Worm (Caenorhabditis elegans) whole organism, L2 larva: Measurements from ENCODE around the gene spig-3.

Source experiments
- R02D3.7 ChIP-seq: fragments of 150-350 bp; optimal IDR thresholded peaks from 2 replicates; lab custom pipeline; 2014; ENCODE audit warnings: missing biosample characterization, missing genetic modification characterization
- Y55F3AM.14 ChIP-seq: fragments of 200-800 bp; sonication (Bioruptor generic); optimal IDR thresholded peaks from 2 replicates; lab custom pipeline; 2018; ENCODE audit warnings: mild to moderate bottlenecking, missing genetic modification characterization, missing compliant biosample characterization
- ZK546.5 ChIP-seq: sonication (generic microtip); optimal IDR thresholded peaks from 2 replicates; lab custom pipeline; 2017; ENCODE audit warnings: missing biosample characterization, missing genetic modification characterization
- alr-1 ChIP-seq: fragments of 150-350 bp; optimal IDR thresholded peaks from 2 replicates; lab custom pipeline; 2014; ENCODE audit warnings: missing biosample characterization, missing genetic modification characterization
- ama-1 ChIP-seq: fragments of 150-350 bp; optimal IDR thresholded peaks from 2 replicates; lab custom pipeline; 2018; ENCODE audit warnings: inconsistent platforms
- ceh-16 ChIP-seq: fragments of 150-350 bp; optimal IDR thresholded peaks from 2 replicates; lab custom pipeline; 2014; ENCODE audit warnings: missing biosample characterization, missing genetic modification characterization
- ceh-82 ChIP-seq: fragments of 150-350 bp; optimal IDR thresholded peaks from 2 replicates; lab custom pipeline; 2014; ENCODE audit warnings: missing biosample characterization, missing genetic modification characterization
- crh-2 ChIP-seq: sonication (generic microtip); optimal IDR thresholded peaks from 2 replicates; lab custom pipeline; 2017; ENCODE audit warnings: missing biosample characterization, missing genetic modification characterization
- dmd-4 ChIP-seq: sonication (generic microtip); optimal IDR thresholded peaks from 2 replicates; lab custom pipeline; 2017; ENCODE audit warnings: missing biosample characterization, missing genetic modification characterization
- elt-1 ChIP-seq: fragments of 150-350 bp; optimal IDR thresholded peaks from 2 replicates; lab custom pipeline; 2014; ENCODE audit warnings: missing biosample characterization, missing genetic modification characterization
- elt-3 ChIP-seq: sonication (generic microtip); optimal IDR thresholded peaks from 2 replicates; lab custom pipeline; 2017; ENCODE audit warnings: missing biosample characterization, missing genetic modification characterization
- fos-1 ChIP-seq: fragments of 150-350 bp; optimal IDR thresholded peaks from 2 replicates; lab custom pipeline; 2014; ENCODE audit warnings: missing biosample characterization, missing genetic modification characterization
- gmeb-1 ChIP-seq: fragments of 150-350 bp; optimal IDR thresholded peaks from 2 replicates; lab custom pipeline; 2014; ENCODE audit warnings: missing biosample characterization, missing genetic modification characterization
- lin-13 ChIP-seq: fragments of 150-350 bp; optimal IDR thresholded peaks from 2 replicates; lab custom pipeline; 2014; ENCODE audit warnings: missing biosample characterization, missing genetic modification reagents, missing genetic modification characterization
- lsy-2 ChIP-seq, 2 experiments: fragments of 150-350 bp in 1 of 2; sonication (generic microtip) in 1 of 2; optimal IDR thresholded peaks; 2 replicates each; lab custom pipeline; 2014 to 2017; ENCODE audit warnings: missing biosample characterization in 2 of 2, missing genetic modification characterization in 2 of 2
- mab-5 ChIP-seq: fragments of 150-350 bp; optimal IDR thresholded peaks from 2 replicates; lab custom pipeline; 2014; ENCODE audit warnings: missing biosample characterization, missing genetic modification characterization
- mbf-1 ChIP-seq: sonication (generic microtip); optimal IDR thresholded peaks from 2 replicates; lab custom pipeline; 2017; ENCODE audit warnings: missing biosample characterization, missing genetic modification characterization
- mdl-1 ChIP-seq, 2 experiments: fragments of 150-350 bp in 1 of 2; sonication (generic microtip) in 1 of 2; optimal IDR thresholded peaks; 2 replicates each; lab custom pipeline; 2017; ENCODE audit warnings: missing biosample characterization in 2 of 2, missing genetic modification characterization in 2 of 2
- nhr-10 ChIP-seq: sonication (generic microtip); optimal IDR thresholded peaks from 2 replicates; lab custom pipeline; 2017; ENCODE audit warnings: missing biosample characterization, missing genetic modification characterization
- nhr-11 ChIP-seq: fragments of 150-350 bp; optimal IDR thresholded peaks from 2 replicates; lab custom pipeline; 2014; ENCODE audit warnings: missing biosample characterization, missing genetic modification characterization
- nhr-12 ChIP-seq: fragments of 150-350 bp; optimal IDR thresholded peaks from 2 replicates; lab custom pipeline; 2014; ENCODE audit warnings: missing biosample characterization, missing genetic modification characterization
- nhr-129 ChIP-seq: fragments of 150-350 bp; optimal IDR thresholded peaks from 2 replicates; lab custom pipeline; 2014; ENCODE audit warnings: missing biosample characterization, missing genetic modification characterization
- nhr-21 ChIP-seq: fragments of 150-350 bp; optimal IDR thresholded peaks from 2 replicates; lab custom pipeline; 2014; ENCODE audit warnings: missing biosample characterization, missing genetic modification characterization
- nhr-237 ChIP-seq: fragments of 150-350 bp; optimal IDR thresholded peaks from 2 replicates; lab custom pipeline; 2014; ENCODE audit warnings: missing biosample characterization, missing genetic modification characterization
- nhr-25 ChIP-seq: fragments of 150-350 bp; sonication (generic microtip); optimal IDR thresholded peaks from 3 replicates; lab custom pipeline; 2014; ENCODE audit warnings: missing biosample characterization, missing genetic modification characterization
- sem-4 ChIP-seq: fragments of 150-350 bp; optimal IDR thresholded peaks from 2 replicates; lab custom pipeline; 2014; ENCODE audit warnings: missing biosample characterization, missing genetic modification reagents, missing genetic modification characterization
- skn-1 ChIP-seq: sonication (generic microtip); optimal IDR thresholded peaks from 2 replicates; lab custom pipeline; 2017; ENCODE audit warnings: missing biosample characterization, missing genetic modification characterization
- snpc-4 ChIP-seq: fragments of 150-350 bp; optimal IDR thresholded peaks from 2 replicates; lab custom pipeline; 2014; ENCODE audit warnings: missing biosample characterization, missing genetic modification characterization
- unc-55 ChIP-seq: fragments of 150-350 bp; sonication (generic microtip); optimal IDR thresholded peaks from 3 replicates; lab custom pipeline; 2014; ENCODE audit warnings: missing biosample characterization, missing genetic modification reagents, missing genetic modification characterization
- ztf-1 ChIP-seq: fragments of 200-800 bp; sonication (Bioruptor generic); conservative IDR thresholded peaks from 2 replicates; pipeline ENCODE4 v1.3.6; 2022; ENCODE audit warnings: missing genetic modification characterization, missing compliant biosample characterization
- ztf-11 ChIP-seq: sonication (generic microtip); optimal IDR thresholded peaks from 2 replicates; lab custom pipeline; 2017; ENCODE audit warnings: missing biosample characterization, missing genetic modification characterization
- ztf-4 ChIP-seq: fragments of 150-350 bp; optimal IDR thresholded peaks from 2 replicates; lab custom pipeline; 2014; ENCODE audit warnings: missing biosample characterization, missing genetic modification characterization

spig-3 gene

ce11 chrV:14270729-14271128, 28.7 kb downstream of the spig-3 start, which contains the start of gene F40G12.5:
Gene F40G12.5, minus strand, starts transcription at chrV:14270829.
- no peak for TF ChIP-seq gmeb-1 (tag; lab: Kevin White, UChicago)
- TF ChIP-seq, all 48 proteins: peak for 0

- TF ChIP-seq ama-1 (lab: Kevin White, UChicago), result no peak
- TF ChIP-seq mdl-1 (tag; optimal IDR thresholded peaks at IDR 0.05; lab: Kevin White, UChicago), result no peak
- no peak for TF ChIP-seq elt-1 (tag; lab: Kevin White, UChicago)
- no peak for TF ChIP-seq elt-3
- no peak for TF ChIP-seq alr-1 (tag; lab: Kevin White, UChicago)
- TF ChIP-seq ceh-82 (tag; lab: Kevin White, UChicago), result no peak
- no peak for TF ChIP-seq sem-4 (tag; lab: Kevin White, UChicago)
- no peak for TF ChIP-seq nhr-21 (tag; lab: Kevin White, UChicago)
- no peak for TF ChIP-seq ZK546.5 (tag; lab: Kevin White, UChicago)
- no peak for TF ChIP-seq nhr-10 (tag; lab: Kevin White, UChicago)
- no peak for TF ChIP-seq lin-13
- no peak for TF ChIP-seq R02D3.7
- TF ChIP-seq, all 48 proteins: peak for 0
Observed at ce11 chrV:14268616-14269015, 30.9 kb downstream of the spig-3 start, which contains the start of gene F40G12.4. Gene F40G12.4, minus strand, starts transcription at chrV:14268716.

ce11 chrV:14267326-14267942, 32.0 kb downstream of the spig-3 start:
- TF ChIP-seq fos-1 (no peak), snpc-4 (tag; lab: Kevin White, UChicago) (peak; percentile 22), nhr-25 (no peak), Y55F3AM.14 (GFP tag; lab: Kevin White, UChicago) (no peak)

ce11 chrV:14260831-14261230, 38.6 kb downstream of the spig-3 start, which contains the start of gene F40G12.2:
Gene F40G12.2, minus strand, starts transcription at chrV:14260931.
- no peak for TF ChIP-seq crh-2 (tag; lab: Kevin White, UChicago)
- TF ChIP-seq lsy-2 (tag; optimal IDR thresholded peaks at IDR 0.05; lab: Kevin White, UChicago), result no peak
- no peak for TF ChIP-seq nhr-12 (tag; lab: Kevin White, UChicago)
- TF ChIP-seq ztf-11, result no peak
- no peak for TF ChIP-seq mab-5 (tag; lab: Kevin White, UChicago)
- no peak for TF ChIP-seq elt-3
- no peak for TF ChIP-seq ZK546.5 (tag; lab: Kevin White, UChicago)
- TF ChIP-seq ztf-1 (GFP tag; lab: Robert Waterston, UW), result no peak
- no peak for TF ChIP-seq skn-1 (tag; lab: Kevin White, UChicago)
- no peak for TF ChIP-seq nhr-237 (tag; lab: Kevin White, UChicago)
- TF ChIP-seq nhr-25, result no peak

ce11 chrV:14256813-14257212, 42.7 kb downstream of the spig-3 start, which contains the start of gene sre-8:
Gene sre-8, plus strand, starts transcription at chrV:14257113.
- TF ChIP-seq unc-55 (GFP tag; lab: Kevin White, UChicago), result no peak
- no peak for TF ChIP-seq alr-1 (tag; lab: Kevin White, UChicago)
- TF ChIP-seq dmd-4, result no peak
- TF ChIP-seq nhr-12 (tag; lab: Kevin White, UChicago), result no peak
- no peak for TF ChIP-seq nhr-129 (tag; lab: Kevin White, UChicago)
- TF ChIP-seq ztf-11, result no peak
- TF ChIP-seq ama-1 (lab: Kevin White, UChicago), result no peak
- TF ChIP-seq fos-1, result no peak
- no peak for TF ChIP-seq ceh-16 (tag; lab: Kevin White, UChicago)
- TF ChIP-seq ztf-4, result no peak
- TF ChIP-seq lin-13, result no peak
- no peak for TF ChIP-seq sem-4 (tag; lab: Kevin White, UChicago)
- no peak for TF ChIP-seq ZK546.5 (tag; lab: Kevin White, UChicago)
- TF ChIP-seq mdl-1 (tag; optimal IDR thresholded peaks at IDR 0.05; lab: Kevin White, UChicago), result no peak
- no peak for TF ChIP-seq mbf-1 (tag; lab: Kevin White, UChicago)
- TF ChIP-seq gmeb-1 (tag; lab: Kevin White, UChicago), result no peak
- TF ChIP-seq nhr-21 (tag; lab: Kevin White, UChicago), result no peak
- TF ChIP-seq, all 48 proteins: peak for 0

ce11 chrV:14254221-14254620, 45.2 kb downstream of the spig-3 start, which contains the start of gene K02E11.7:
Gene K02E11.7, minus strand, starts transcription at chrV:14254321.
- TF ChIP-seq nhr-11 (tag; lab: Kevin White, UChicago) (no peak), ztf-1 (GFP tag; lab: Robert Waterston, UW) (no peak), mbf-1 (tag; lab: Kevin White, UChicago) (no peak), elt-3 (no peak), sem-4 (tag; lab: Kevin White, UChicago) (no peak)
